Fruit fly (Drosophila melanogaster): ENCODE results near the gene Cyp311a1.

Gene Cyp311a1

dm6 chrX:12031400-12031799 lies at the start of gene Cyp311a1:
TSS of gene Cyp311a1 (minus strand) at chrX:12031465.
- no peak for TF ChIP-seq noc (tag; optimal IDR thresholded peaks at IDR 0.05)

dm6 chrX:12076243-12076642 lies 45.0 kb upstream of the Cyp311a1 start:
- TF ChIP-seq noc (tag; optimal IDR thresholded peaks at IDR 0.05): no peak

- TF ChIP-seq noc (tag; optimal IDR thresholded peaks at IDR 0.05): no peak
Measured at dm6 chrX:12075569-12075968, 44.3 kb upstream of the Cyp311a1 start.

dm6 chrX:12073637-12074036 lies 42.4 kb upstream of the Cyp311a1 start:
- no peak for TF ChIP-seq noc (tag; optimal IDR thresholded peaks at IDR 0.05)

dm6 chrX:12072718-12073117 lies 41.5 kb upstream of the Cyp311a1 start, which contains the start of gene moon:
TSS of gene moon (minus strand) at chrX:12072818.
- TF ChIP-seq noc (tag; optimal IDR thresholded peaks at IDR 0.05): no peak

- TF ChIP-seq noc (tag; optimal IDR thresholded peaks at IDR 0.05): no peak
Measured at dm6 chrX:12070137-12070536, 38.9 kb upstream of the Cyp311a1 start, which contains the start of gene CG34323. TSS of gene CG34323 (plus strand) at chrX:12070437.

dm6 chrX:12059495-12059894 lies 28.2 kb upstream of the Cyp311a1 start, which contains the start of gene Muc11A:
TSS of gene Muc11A (plus strand) at chrX:12059795.
- TF ChIP-seq noc (tag; optimal IDR thresholded peaks at IDR 0.05): no peak

- TF ChIP-seq noc (tag; optimal IDR thresholded peaks at IDR 0.05): no peak
Measured at dm6 chrX:12056535-12056934, 25.3 kb upstream of the Cyp311a1 start, which contains the start of gene Uch-L5R. TSS of gene Uch-L5R (minus strand) at chrX:12056635.

- TF ChIP-seq noc (tag; optimal IDR thresholded peaks at IDR 0.05): no peak
Measured at dm6 chrX:12050292-12050691, 19.0 kb upstream of the Cyp311a1 start.

dm6 chrX:12043398-12043797 lies 12.1 kb upstream of the Cyp311a1 start, which contains the start of gene Ten-a:
TSS of gene Ten-a (plus strand) at chrX:12043698.
- no peak for TF ChIP-seq noc (tag; optimal IDR thresholded peaks at IDR 0.05)

dm6 chrX:12035207-12035606 lies 3.9 kb upstream of the Cyp311a1 start:
- no peak for TF ChIP-seq noc (tag; optimal IDR thresholded peaks at IDR 0.05)

- no peak for TF ChIP-seq noc (tag; optimal IDR thresholded peaks at IDR 0.05)
Measured at dm6 chrX:12034713-12035112, 3.4 kb upstream of the Cyp311a1 start.

dm6 chrX:12032136-12032682 lies 944 bp upstream of the Cyp311a1 start, which contains the start of gene Cyp318a1:
TSS of gene Cyp318a1 (plus strand) at chrX:12032632.
- no peak for TF ChIP-seq noc (tag; optimal IDR thresholded peaks at IDR 0.05)

dm6 chrX:12028825-12029514 lies 2.3 kb downstream of the Cyp311a1 start, which contains the start of gene Usp7:
TSS of gene Usp7 (minus strand) at chrX:12029032.
- no peak for TF ChIP-seq noc (tag; optimal IDR thresholded peaks at IDR 0.05)

dm6 chrX:12021750-12022149 lies 9.5 kb downstream of the Cyp311a1 start:
- TF ChIP-seq noc (tag; optimal IDR thresholded peaks at IDR 0.05): no peak

- TF ChIP-seq noc (tag; optimal IDR thresholded peaks at IDR 0.05): no peak
Measured at dm6 chrX:12020857-12021256, 10.4 kb downstream of the Cyp311a1 start, which contains the start of gene Tango4. TSS of gene Tango4 (plus strand) at chrX:12021068.
